Fruit fly (Drosophila melanogaster): ENCODE measurements around the gene Acsx1L.

The Acsx1L gene

DNA sequence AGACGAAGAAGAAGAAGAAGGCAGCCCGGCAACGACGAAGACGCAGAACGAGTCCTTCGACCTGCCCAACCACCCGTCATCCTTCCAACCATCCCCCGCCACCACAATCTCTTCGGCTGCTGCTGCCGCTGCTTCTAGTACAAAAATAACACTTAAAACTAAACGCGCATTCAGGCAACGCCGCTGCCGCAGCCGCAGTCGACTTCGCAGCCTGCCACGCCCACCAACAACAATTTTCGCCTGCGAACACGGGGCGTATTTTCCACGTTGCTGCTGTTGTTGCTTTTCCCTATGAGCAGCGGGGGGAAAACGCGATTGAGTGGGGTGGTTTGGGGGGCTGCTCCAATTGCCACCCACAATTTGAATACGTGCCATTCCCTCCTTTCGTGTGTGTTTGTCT, 45.2 kb downstream of the Acsx1L start:
- TF ChIP-seq CG11617 (GFP tag; optimal IDR thresholded peaks at IDR 0.05) (no peak), kay (GFP tag; ENCODE audit: borderline replicate concordance) (no peak), CG7045 (GFP tag; optimal IDR thresholded peaks at IDR 0.05) (no peak), Crg-1 (GFP tag; optimal IDR thresholded peaks at IDR 0.05) (no peak), CG7101 (tag; optimal IDR thresholded peaks at IDR 0.05) (no peak), pad (GFP tag; optimal IDR thresholded peaks at IDR 0.05) (no peak), bab1 (GFP tag; optimal IDR thresholded peaks at IDR 0.05) (no peak), CG1620 (GFP tag; optimal IDR thresholded peaks at IDR 0.05) (no peak), ovo (GFP tag; optimal IDR thresholded peaks at IDR 0.05) (no peak), CG14711 (tag; optimal IDR thresholded peaks at IDR 0.05) (no peak), Hr96 (GFP tag; optimal IDR thresholded peaks at IDR 0.05) (no peak)

DNA sequence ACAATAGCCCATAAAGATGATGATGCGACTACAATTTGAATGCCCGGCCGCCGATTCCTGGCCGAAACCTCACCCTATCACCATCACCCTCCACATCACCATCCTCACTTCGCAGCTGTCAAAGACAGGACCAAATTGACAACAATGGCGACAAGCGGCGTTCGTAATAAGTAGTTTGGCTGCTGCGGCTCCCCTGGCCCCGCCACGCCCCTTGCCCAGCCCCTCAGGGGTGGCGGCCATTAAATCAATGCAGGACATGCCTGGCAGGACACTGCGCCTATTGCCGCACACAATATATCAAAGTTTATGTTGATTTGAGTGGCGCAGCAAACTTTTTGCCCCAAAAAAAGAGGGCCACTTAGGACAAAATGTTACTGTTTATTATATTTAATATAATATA, 47.4 kb downstream of the Acsx1L start:
- no peak for TF ChIP-seq cic (GFP tag; optimal IDR thresholded peaks at IDR 0.05)
- TF ChIP-seq Mnt (GFP tag; optimal IDR thresholded peaks at IDR 0.05): no peak
- no peak for TF ChIP-seq CG11617 (GFP tag; optimal IDR thresholded peaks at IDR 0.05)
- TF ChIP-seq Crg-1 (GFP tag; optimal IDR thresholded peaks at IDR 0.05): no peak
- no peak for TF ChIP-seq CG12768 (GFP tag; optimal IDR thresholded peaks at IDR 0.05)
- TF ChIP-seq bab1 (GFP tag; optimal IDR thresholded peaks at IDR 0.05): no peak
- no peak for TF ChIP-seq CG1620 (GFP tag; optimal IDR thresholded peaks at IDR 0.05)
- no peak for TF ChIP-seq Hr96 (GFP tag; optimal IDR thresholded peaks at IDR 0.05)
- TF ChIP-seq CG7045 (GFP tag; optimal IDR thresholded peaks at IDR 0.05): no peak
- no peak for TF ChIP-seq pad (GFP tag; optimal IDR thresholded peaks at IDR 0.05)
- TF ChIP-seq CG7101 (tag; optimal IDR thresholded peaks at IDR 0.05): no peak
- TF ChIP-seq toe (GFP tag; optimal IDR thresholded peaks at IDR 0.05): no peak
- TF ChIP-seq Clk (GFP tag; optimal IDR thresholded peaks at IDR 0.05): no peak
- no peak for TF ChIP-seq ovo (GFP tag; optimal IDR thresholded peaks at IDR 0.05)
- TF ChIP-seq CG14711 (tag; optimal IDR thresholded peaks at IDR 0.05): no peak
- no peak for TF ChIP-seq CG5204 (GFP tag; optimal IDR thresholded peaks at IDR 0.05)
- TF ChIP-seq tj (GFP tag; optimal IDR thresholded peaks at IDR 0.05): no peak
- TF ChIP-seq kay (GFP tag; ENCODE audit: borderline replicate concordance): no peak
- TF ChIP-seq CG33017 (tag; optimal IDR thresholded peaks at IDR 0.05): no peak
- no peak for TF ChIP-seq cnc (optimal IDR thresholded peaks at IDR 0.05)

Data from whole organism, adult.